Fruit fly (Drosophila melanogaster): ENCODE results near the gene CG1271.

CG1271 gene

dm6 chr3L:3054851-3055250 lies 2.5 kb downstream of the CG1271 start, which contains the start of gene CG16753 (continued):
- peak; percentile 62; the same call in 2 of the 3 replicates for TF ChIP-seq Opbp (GFP tag; IDR thresholded peaks at IDR 0.05; ENCODE audit: partially characterized antibody)
- peak; percentile 87 for TF ChIP-seq oc (tag; optimal IDR thresholded peaks at IDR 0.05)
- TF ChIP-seq HLH4C (GFP tag; IDR thresholded peaks at IDR 0.05; ENCODE audit: partially characterized antibody): peak; percentile 83
- peak; percentile 84 for TF ChIP-seq Dref (GFP tag; IDR thresholded peaks at IDR 0.05)
- peak; percentile 73 for TF ChIP-seq tna (GFP tag; IDR thresholded peaks at IDR 0.05; ENCODE audit: partially characterized antibody)
- TF ChIP-seq CrebB (tag; optimal IDR thresholded peaks at IDR 0.05): no peak
- peak; percentile 11 for TF ChIP-seq YL-1 (GFP tag; optimal IDR thresholded peaks at IDR 0.05)
- TF ChIP-seq inv (GFP tag; IDR thresholded peaks at IDR 0.05; ENCODE audit: partially characterized antibody): 0 out of 2 replicates have a peak, but pooled peaks have one; percentile 19
- TF ChIP-seq otp (GFP tag; IDR thresholded peaks at IDR 0.05): peak; percentile 88
- TF ChIP-seq prd (optimal IDR thresholded peaks at IDR 0.05): no peak
- no peak for TF ChIP-seq prd (GFP tag; IDR thresholded peaks at IDR 0.05)
- peak; percentile 33 for TF ChIP-seq CG1603 (tag; optimal IDR thresholded peaks at IDR 0.05)
- TF ChIP-seq zen2 (GFP tag; IDR thresholded peaks at IDR 0.05; ENCODE audit: partially characterized antibody): peak; percentile 64; the same call in 1 of the 3 replicates
- peak; percentile 68 for TF ChIP-seq pzg (GFP tag; optimal IDR thresholded peaks at IDR 0.05)
- peak; percentile 76 for TF ChIP-seq CG13287 (GFP tag; IDR thresholded peaks at IDR 0.05; ENCODE audit: partially characterized antibody)
- TF ChIP-seq BEAF-32 (GFP tag; optimal IDR thresholded peaks at IDR 0.05): peak; percentile 37
- peak; percentile 63 for TF ChIP-seq dm (GFP tag; optimal IDR thresholded peaks at IDR 0.05)
- TF ChIP-seq Dp (GFP tag; optimal IDR thresholded peaks at IDR 0.05): peak; percentile 98
- no peak for TF ChIP-seq CG11723 (GFP tag; optimal IDR thresholded peaks at IDR 0.05)
- peak; percentile 81 for TF ChIP-seq bbx (GFP tag; IDR thresholded peaks at IDR 0.05; ENCODE audit: partially characterized antibody)
- TF ChIP-seq Taf1 (GFP tag; IDR thresholded peaks at IDR 0.05): no peak
- peak; percentile 42 for TF ChIP-seq CG2116 (GFP tag; optimal IDR thresholded peaks at IDR 0.05)
- TF ChIP-seq CG9437 (GFP tag; optimal IDR thresholded peaks at IDR 0.05): no peak
- TF ChIP-seq mld (GFP tag; IDR thresholded peaks at IDR 0.05; ENCODE audit: partially characterized antibody): peak; percentile 67; the same call in 1 of the 3 replicates
- TF ChIP-seq Ets97D (GFP tag; optimal IDR thresholded peaks at IDR 0.05): no peak
- TF ChIP-seq Max (GFP tag; optimal IDR thresholded peaks at IDR 0.05): peak; percentile 35
- peak; percentile 68; the same call in 1 of the 2 replicates for TF ChIP-seq ato (GFP tag; IDR thresholded peaks at IDR 0.05; ENCODE audit: partially characterized antibody)
- peak; percentile 7 for TF ChIP-seq Fer1 (GFP tag; optimal IDR thresholded peaks at IDR 0.05)
- peak; percentile 76 for TF ChIP-seq CG34224 (GFP tag; IDR thresholded peaks at IDR 0.05; ENCODE audit: partially characterized antibody)
- no peak for TF ChIP-seq CG10147 (GFP tag; optimal IDR thresholded peaks at IDR 0.05)
- TF ChIP-seq CG30431 (GFP tag; optimal IDR thresholded peaks at IDR 0.05): no peak
- TF ChIP-seq CG13775 (GFP tag; optimal IDR thresholded peaks at IDR 0.05): no peak
- TF ChIP-seq exex (tag; optimal IDR thresholded peaks at IDR 0.05): peak; percentile 86
- TF ChIP-seq Doc3 (GFP tag; IDR thresholded peaks at IDR 0.05; ENCODE audit: partially characterized antibody): peak; percentile 38; the same call in 1 of the 3 replicates
- TF ChIP-seq E2f2 (GFP tag; IDR thresholded peaks at IDR 0.05): peak; percentile 97
- TF ChIP-seq Med (GFP tag): peak; percentile 70
- no peak for TF ChIP-seq gsb-n (tag; optimal IDR thresholded peaks at IDR 0.05)
- peak; percentile 79 for TF ChIP-seq Sry-δ (GFP tag; optimal IDR thresholded peaks at IDR 0.05)
- peak; percentile 35 for TF ChIP-seq Bgb (GFP tag; IDR thresholded peaks at IDR 0.05; ENCODE audit: partially characterized antibody)
- TF ChIP-seq CG17912 (GFP tag; optimal IDR thresholded peaks at IDR 0.05): peak; percentile 21
- TF ChIP-seq Dll (GFP tag; IDR thresholded peaks at IDR 0.05; ENCODE audit: partially characterized antibody): peak; percentile 63; the same call in 2 of the 4 replicates
- TF ChIP-seq ken (GFP tag; IDR thresholded peaks at IDR 0.05): no peak
- TF ChIP-seq lola (GFP tag; optimal IDR thresholded peaks at IDR 0.05): no peak
- TF ChIP-seq CG18619 (GFP tag; optimal IDR thresholded peaks at IDR 0.05): no peak
- peak; percentile 9; the same call in 1 of the 2 replicates for TF ChIP-seq amos (GFP tag; IDR thresholded peaks at IDR 0.05; ENCODE audit: partially characterized antibody)
- peak; percentile 52; the same call in 1 of the 3 replicates for TF ChIP-seq vnd (GFP tag; IDR thresholded peaks at IDR 0.05; ENCODE audit: partially characterized antibody)
- 0 out of 2 replicates have a peak, but pooled peaks have one; percentile 54 for TF ChIP-seq unc-4 (GFP tag; IDR thresholded peaks at IDR 0.05; ENCODE audit: partially characterized antibody)
